Fruit fly (Drosophila melanogaster) whole organism, embryonic: Measurements from ENCODE around the gene Gdh.

Experiments
- Abd-B ChIP-seq: fragments of 200-800 bp; sonication (Bioruptor generic); optimal IDR thresholded peaks from 2 replicates; lab custom pipeline; 2018; ENCODE audit warnings: missing biosample characterization, mild to moderate bottlenecking, missing genetic modification characterization, moderate library complexity
- Asciz ChIP-seq: fragments of 200-800 bp; sonication (Bioruptor generic); optimal IDR thresholded peaks from 2 replicates; lab custom pipeline; 2017; ENCODE audit warnings: missing biosample characterization, mild to moderate bottlenecking, missing genetic modification characterization, missing genetic modification reagents
- Atf-2 ChIP-seq: fragments of 200-800 bp; sonication (Bioruptor generic); optimal IDR thresholded peaks from 2 replicates; lab custom pipeline; 2016; ENCODE audit warnings: missing biosample characterization, missing genetic modification characterization
- B-H1 ChIP-seq: fragments of 200-800 bp; sonication (Bioruptor generic); IDR thresholded peaks from 3 replicates; pipeline ENCODE4 v1.3.6; 2022; ENCODE audit warnings: missing biosample characterization, missing genetic modification characterization
- C15 ChIP-seq: fragments of 200-800 bp; sonication (Bioruptor generic); IDR thresholded peaks from 3 replicates; pipeline ENCODE4 v1.3.6; 2022; ENCODE audit warnings: missing biosample characterization, missing genetic modification characterization
- CG10979 ChIP-seq: fragments of 200-800 bp; sonication (Bioruptor generic); optimal IDR thresholded peaks from 2 replicates; lab custom pipeline; 2018; ENCODE audit warnings: missing biosample characterization, mild to moderate bottlenecking, missing genetic modification characterization, moderate library complexity
- CG11398 ChIP-seq: fragments of 200-800 bp; sonication (Bioruptor generic); optimal IDR thresholded peaks from 2 replicates; lab custom pipeline; 2016; ENCODE audit warnings: missing biosample characterization, missing genetic modification characterization
- CG11456 ChIP-seq: fragments of 200-800 bp; sonication (Bioruptor generic); IDR thresholded peaks from 3 replicates; pipeline ENCODE4 v1.3.6; 2022; ENCODE audit warnings: missing biosample characterization, missing genetic modification characterization
- CG11723 ChIP-seq: fragments of 200-800 bp; sonication (Bioruptor generic); optimal IDR thresholded peaks from 2 replicates; lab custom pipeline; 2017; ENCODE audit warnings: missing biosample characterization, mild to moderate bottlenecking, missing genetic modification characterization
- CG12299 ChIP-seq: fragments of 200-800 bp; sonication (Bioruptor generic); optimal IDR thresholded peaks from 2 replicates; lab custom pipeline; 2018; ENCODE audit warnings: missing biosample characterization, mild to moderate bottlenecking, missing genetic modification characterization
- CG12391 ChIP-seq: fragments of 200-800 bp; sonication (Bioruptor generic); optimal IDR thresholded peaks from 3 replicates; lab custom pipeline; 2018; ENCODE audit warnings: missing biosample characterization, mild to moderate bottlenecking, missing genetic modification characterization, moderate library complexity
- CG13775 ChIP-seq: fragments of 200-800 bp; sonication (Bioruptor generic); optimal IDR thresholded peaks from 3 replicates; lab custom pipeline; 2017; ENCODE audit warnings: missing biosample characterization, mild to moderate bottlenecking, missing genetic modification characterization
- CG15073 ChIP-seq: fragments of 200-800 bp; sonication (Bioruptor generic); optimal IDR thresholded peaks from 2 replicates; lab custom pipeline; 2016; ENCODE audit warnings: missing biosample characterization, missing genetic modification characterization
- CG17568 ChIP-seq: fragments of 200-800 bp; sonication (Bioruptor generic); optimal IDR thresholded peaks from 2 replicates; lab custom pipeline; 2018; ENCODE audit warnings: missing biosample characterization, mild to moderate bottlenecking, missing genetic modification characterization, moderate library complexity
- CG2120 ChIP-seq: fragments of 200-800 bp; sonication (Bioruptor generic); optimal IDR thresholded peaks from 3 replicates; lab custom pipeline; 2016; ENCODE audit warnings: missing biosample characterization, missing genetic modification characterization
- CG2202 ChIP-seq: fragments of 200-800 bp; sonication (Bioruptor generic); optimal IDR thresholded peaks from 2 replicates; lab custom pipeline; 2018; ENCODE audit warnings: missing biosample characterization, mild to moderate bottlenecking, missing genetic modification characterization
- CG3726 ChIP-seq: fragments of 200-800 bp; sonication (Bioruptor generic); IDR thresholded peaks from 3 replicates; pipeline ENCODE4, ENCODE4 v1.3.6; 2022; ENCODE audit warnings: missing biosample characterization, missing genetic modification characterization
- CG4282 ChIP-seq: fragments of 200-800 bp; sonication (Bioruptor generic); optimal IDR thresholded peaks from 2 replicates; lab custom pipeline; 2016; ENCODE audit warnings: missing biosample characterization, missing genetic modification characterization
- CG6854 ChIP-seq: fragments of 200-800 bp; sonication (Bioruptor generic); optimal IDR thresholded peaks from 3 replicates; lab custom pipeline; 2017; ENCODE audit warnings: missing biosample characterization, mild to moderate bottlenecking, missing genetic modification characterization
- CG7987 ChIP-seq: fragments of 200-800 bp; sonication (Bioruptor generic); optimal IDR thresholded peaks from 2 replicates; lab custom pipeline; 2018; ENCODE audit warnings: missing biosample characterization, mild to moderate bottlenecking, missing genetic modification characterization, moderate library complexity
- CG8281 ChIP-seq: fragments of 200-800 bp; sonication (Bioruptor generic); optimal IDR thresholded peaks from 2 replicates; lab custom pipeline; 2018; ENCODE audit warnings: missing biosample characterization, mild to moderate bottlenecking, missing genetic modification characterization, moderate library complexity
- CG8290 ChIP-seq, 3 experiments: fragments of 200-800 bp; sonication (Bioruptor generic); optimal IDR thresholded peaks; 2 replicates each; lab custom pipeline; 2016 to 2019; ENCODE audit warnings: missing biosample characterization in 3 of 3, missing genetic modification characterization in 3 of 3, mild to moderate bottlenecking in 2 of 3, moderate library complexity in 1 of 3
- CoRest ChIP-seq: fragments of 200-800 bp; sonication (Bioruptor generic); optimal IDR thresholded peaks from 3 replicates; lab custom pipeline; 2018; ENCODE audit warnings: missing biosample characterization, mild to moderate bottlenecking, missing genetic modification characterization, moderate library complexity
- Fer3 ChIP-seq: fragments of 200-800 bp; sonication (Bioruptor generic); optimal IDR thresholded peaks from 2 replicates; lab custom pipeline; 2018; ENCODE audit warnings: missing biosample characterization, mild to moderate bottlenecking, missing genetic modification characterization, moderate library complexity
- GATAe ChIP-seq: fragments of 200-800 bp; sonication (Bioruptor generic); conservative IDR thresholded peaks from 2 replicates; pipeline ENCODE4 v1.3.6; 2022; ENCODE audit warnings: missing biosample characterization, missing genetic modification characterization
- HLH54F ChIP-seq: fragments of 200-800 bp; sonication (Bioruptor generic); optimal IDR thresholded peaks from 3 replicates; lab custom pipeline; 2016; ENCODE audit warnings: missing biosample characterization, missing genetic modification characterization
- Hand ChIP-seq: fragments of 200-800 bp; sonication (Bioruptor generic); optimal IDR thresholded peaks from 2 replicates; lab custom pipeline; 2017; ENCODE audit warnings: mild to moderate bottlenecking, missing biosample characterization, missing genetic modification reagents, missing genetic modification characterization
- Hey ChIP-seq: fragments of 200-800 bp; sonication (Bioruptor generic); optimal IDR thresholded peaks from 3 replicates; lab custom pipeline; 2018; ENCODE audit warnings: missing biosample characterization, mild to moderate bottlenecking, missing genetic modification characterization
- Hr51 ChIP-seq, 2 experiments: fragments of 200-800 bp; sonication (Bioruptor generic); optimal IDR thresholded peaks; 2 replicates in 1 of 2; 3 replicates in 1 of 2; lab custom pipeline; 2016 to 2018; ENCODE audit warnings: missing biosample characterization in 2 of 2, missing genetic modification characterization in 2 of 2, mild to moderate bottlenecking in 1 of 2, moderate library complexity in 1 of 2
- MESR4 ChIP-seq: fragments of 200-800 bp; sonication (Bioruptor generic); optimal IDR thresholded peaks from 2 replicates; lab custom pipeline; 2018; ENCODE audit warnings: missing biosample characterization, mild to moderate bottlenecking, missing genetic modification characterization, moderate library complexity
- NC2β ChIP-seq: fragments of 200-800 bp; sonication (Bioruptor generic); optimal IDR thresholded peaks from 2 replicates; lab custom pipeline; 2016; ENCODE audit warnings: missing biosample characterization, missing genetic modification characterization
- Opbp ChIP-seq: fragments of 200-800 bp; sonication (Bioruptor generic); IDR thresholded peaks from 3 replicates; pipeline ENCODE4 v1.3.6; 2022; ENCODE audit warnings: missing biosample characterization, missing genetic modification characterization; ENCODE audit not compliant: partially characterized antibody
- Sin3A ChIP-seq: fragments of >200 bp; optimal IDR thresholded peaks from 2 replicates; lab custom pipeline; 2018
- al ChIP-seq: fragments of 200-800 bp; sonication (Bioruptor generic); IDR thresholded peaks from 2 replicates; pipeline ENCODE4 v1.3.6; 2022; ENCODE audit warnings: missing biosample characterization, missing genetic modification characterization
- aop ChIP-seq: fragments of 200-800 bp; sonication (Bioruptor generic); IDR thresholded peaks from 2 replicates; pipeline ENCODE4 v1.3.6; 2022; ENCODE audit warnings: missing biosample characterization, missing genetic modification characterization
- br ChIP-seq: fragments of >200 bp; optimal IDR thresholded peaks from 2 replicates; lab custom pipeline; 2017
- ci ChIP-seq: fragments of 200-800 bp; sonication (Bioruptor generic); IDR thresholded peaks from 3 replicates; pipeline ENCODE4 v1.3.6; 2022; ENCODE audit warnings: missing biosample characterization, missing genetic modification characterization
- dysf ChIP-seq: fragments of 200-800 bp; sonication (Bioruptor generic); IDR thresholded peaks from 3 replicates; pipeline ENCODE4 v1.3.6; 2022; ENCODE audit warnings: missing biosample characterization, missing genetic modification characterization
- ftz-f1 ChIP-seq: fragments of 200-800 bp; sonication (Bioruptor generic); optimal IDR thresholded peaks from 2 replicates; lab custom pipeline; 2016; ENCODE audit warnings: missing biosample characterization, missing genetic modification characterization
- h ChIP-seq: fragments of >200 bp; optimal IDR thresholded peaks from 2 replicates; lab custom pipeline; 2017
- insv ChIP-seq, 2 experiments: fragments of 200-800 bp; sonication (Bioruptor generic); optimal IDR thresholded peaks; 3 replicates each; lab custom pipeline; 2016 to 2018; ENCODE audit warnings: missing biosample characterization in 2 of 2, missing genetic modification characterization in 2 of 2
- lola ChIP-seq, 3 experiments: fragments of >200 bp in 2 of 3; fragments of 200-800 bp in 1 of 3; sonication (Bioruptor generic) in 1 of 3; optimal IDR thresholded peaks; 2 replicates each; lab custom pipeline; 2017 to 2019; ENCODE audit warnings: missing biosample characterization in 3 of 3, missing genetic modification characterization in 3 of 3, mild to moderate bottlenecking in 1 of 3, moderate library complexity in 1 of 3
- mld ChIP-seq: fragments of 200-800 bp; sonication (Bioruptor generic); IDR thresholded peaks from 3 replicates; pipeline ENCODE4 v1.3.6; 2022; ENCODE audit warnings: missing biosample characterization, missing genetic modification characterization; ENCODE audit not compliant: partially characterized antibody
- otp ChIP-seq: fragments of 200-800 bp; sonication (Bioruptor generic); IDR thresholded peaks from 3 replicates; pipeline ENCODE4, ENCODE4 v1.3.6; 2022; ENCODE audit warnings: missing biosample characterization, missing genetic modification characterization
- pnt ChIP-seq: fragments of 200-800 bp; sonication (Bioruptor generic); optimal IDR thresholded peaks from 3 replicates; lab custom pipeline; 2016; ENCODE audit warnings: missing biosample characterization, missing genetic modification characterization
- pum ChIP-seq: fragments of 200-800 bp; sonication (Bioruptor generic); optimal IDR thresholded peaks from 2 replicates; lab custom pipeline; 2016; ENCODE audit warnings: missing biosample characterization, missing genetic modification characterization
- seq ChIP-seq: fragments of 200-800 bp; sonication (Bioruptor generic); IDR thresholded peaks from 2 replicates; pipeline ENCODE4 v1.3.6; 2022; ENCODE audit warnings: missing biosample characterization, missing genetic modification characterization
- sisA ChIP-seq: fragments of 200-800 bp; sonication (Bioruptor generic); IDR thresholded peaks from 2 replicates; pipeline ENCODE4 v1.3.6; 2022; ENCODE audit warnings: missing biosample characterization, missing genetic modification characterization
- tup ChIP-seq: fragments of 200-800 bp; sonication (Bioruptor generic); optimal IDR thresholded peaks from 2 replicates; lab custom pipeline; 2016; ENCODE audit warnings: missing biosample characterization, mild to moderate bottlenecking, missing genetic modification characterization, moderate library complexity
- vvl ChIP-seq: fragments of 200-800 bp; sonication (Bioruptor generic); IDR thresholded peaks from 2 replicates; pipeline ENCODE4 v1.3.6; 2022; ENCODE audit warnings: missing biosample characterization, missing genetic modification characterization
- z ChIP-seq: fragments of 200-800 bp; sonication (Bioruptor generic); IDR thresholded peaks from 3 replicates; pipeline ENCODE4 v1.3.6; 2022; ENCODE audit warnings: missing biosample characterization, missing genetic modification characterization

The Gdh gene

dm6 chr3R:23969449-23969848 lies 26.5 kb upstream of the Gdh start (continued):
- no peak for TF ChIP-seq CG3726 (GFP tag; lab: Robert Waterston, UW)
- TF ChIP-seq sisA (GFP tag; lab: Robert Waterston, UW): peak; percentile 27; the same call in 1 of the 2 replicates
- TF ChIP-seq Atf-2 (GFP tag; lab: Kevin White, UChicago): no peak
- TF ChIP-seq CG15073 (GFP tag; lab: Kevin White, UChicago): no peak
- no peak for TF ChIP-seq CG11723 (GFP tag; lab: Kevin White, UChicago)
- no peak for TF ChIP-seq br (lab: Kevin White, UChicago)
- no peak for TF ChIP-seq ftz-f1 (GFP tag; lab: Kevin White, UChicago)
- 0 out of 3 replicates have a peak, but pooled peaks have one; percentile 52 for TF ChIP-seq ci (GFP tag; lab: Robert Waterston, UW)
- no peak for TF ChIP-seq CG7987 (GFP tag; lab: Kevin White, UChicago)
- TF ChIP-seq Opbp (GFP tag; lab: Robert Waterston, UW): no peak
- no peak for TF ChIP-seq CG11398 (GFP tag; lab: Kevin White, UChicago)
- peak; percentile 76 for TF ChIP-seq dysf
- TF ChIP-seq aop: no peak
- peak; percentile 49 for TF ChIP-seq CG10979
- no peak for TF ChIP-seq h
- peak in 1 of 2 experiments; percentile 71 for TF ChIP-seq Hr51 (GFP tag; optimal IDR thresholded peaks at IDR 0.05; lab: Kevin White, UChicago)
- no peak for TF ChIP-seq tup (GFP tag; lab: Kevin White, UChicago)
- peak; percentile 33; the same call in 2 of the 3 replicates for TF ChIP-seq B-H1
- no peak for TF ChIP-seq mld (GFP tag; lab: Robert Waterston, UW)
- no peak for TF ChIP-seq CG6854 (GFP tag; lab: Kevin White, UChicago)
- no peak for TF ChIP-seq lola (GFP tag; optimal IDR thresholded peaks at IDR 0.05; lab: Kevin White, UChicago)
- 0 out of 3 replicates have a peak, but pooled peaks have one; percentile 34 for TF ChIP-seq CG11456 (GFP tag; lab: Robert Waterston, UW)
- no peak for TF ChIP-seq NC2β (GFP tag; lab: Kevin White, UChicago)
- TF ChIP-seq pum (GFP tag; lab: Kevin White, UChicago): no peak
- TF ChIP-seq CG4282 (GFP tag; lab: Kevin White, UChicago): no peak
- TF ChIP-seq Hey (tag; lab: Kevin White, UChicago): no peak
- peak; percentile 50; the same call in 1 of the 2 replicates for TF ChIP-seq vvl
- peak; percentile 20 for TF ChIP-seq CG12299 (tag; lab: Kevin White, UChicago)
- TF ChIP-seq al (GFP tag; lab: Robert Waterston, UW): peak; percentile 56
- no peak for TF ChIP-seq CG8290 (GFP tag; optimal IDR thresholded peaks at IDR 0.05; lab: Kevin White, UChicago)
- TF ChIP-seq CG8290 (tag; optimal IDR thresholded peaks at IDR 0.05; lab: Kevin White, UChicago): no peak
- TF ChIP-seq CG12391: peak; percentile 50
- TF ChIP-seq MESR4 (GFP tag; lab: Kevin White, UChicago): no peak
- TF ChIP-seq HLH54F (GFP tag; lab: Kevin White, UChicago): no peak
- TF ChIP-seq CG2120 (GFP tag; lab: Kevin White, UChicago): no peak
- TF ChIP-seq Fer3 (tag; lab: Kevin White, UChicago): peak; percentile 61
- TF ChIP-seq z (GFP tag; lab: Robert Waterston, UW): no peak
- no peak for TF ChIP-seq seq (GFP tag; lab: Robert Waterston, UW)
- TF ChIP-seq GATAe: no peak
- TF ChIP-seq Asciz (GFP tag; lab: Kevin White, UChicago): no peak
- TF ChIP-seq Hand (GFP tag; lab: Kevin White, UChicago): no peak
- no peak for TF ChIP-seq CG13775 (GFP tag; lab: Kevin White, UChicago)
- peak; percentile 10 for TF ChIP-seq CG8281 (tag; lab: Kevin White, UChicago)
- TF ChIP-seq Sin3A (lab: Kevin White, UChicago): no peak
- peak; percentile 33 for TF ChIP-seq Abd-B (GFP tag; lab: Kevin White, UChicago)
- TF ChIP-seq otp (GFP tag; lab: Robert Waterston, UW): no peak
- no peak for TF ChIP-seq pnt (GFP tag; lab: Kevin White, UChicago)
- TF ChIP-seq CoRest (tag; lab: Kevin White, UChicago): peak; percentile 55
- no peak for TF ChIP-seq insv (GFP tag; optimal IDR thresholded peaks at IDR 0.05; lab: Kevin White, UChicago)
- no peak for TF ChIP-seq CG17568
- no peak for TF ChIP-seq CG2202 (tag; lab: Kevin White, UChicago)
- 0 out of 3 replicates have a peak, but pooled peaks have one; percentile 32 for TF ChIP-seq C15
